Worm (Caenorhabditis elegans) whole organism, young adult: ENCODE results near the gene mccc-2.

ENCODE experiments used
- B0019.2 ChIP-seq: fragments of 200-800 bp; sonication (Bioruptor generic); conservative IDR thresholded peaks from 2 replicates; pipeline ENCODE4 v1.3.6; 2022; ENCODE audit warnings: missing genetic modification reagents, missing genetic modification characterization, missing compliant biosample characterization
- C06A6.2 ChIP-seq: fragments of 200-800 bp; sonication (Bioruptor generic); conservative IDR thresholded peaks from 2 replicates; pipeline ENCODE4 v1.3.6; 2022; ENCODE audit warnings: missing genetic modification characterization, missing compliant biosample characterization
- F33H1.4 ChIP-seq: fragments of 200-800 bp; sonication (Bioruptor generic); IDR thresholded peaks from 2 replicates; pipeline ENCODE4 v1.3.6; 2022; ENCODE audit warnings: missing genetic modification reagents, missing genetic modification characterization, missing compliant biosample characterization
- F52B5.7 ChIP-seq: sonication (generic microtip); optimal IDR thresholded peaks from 2 replicates; lab custom pipeline; 2016; ENCODE audit warnings: mild to moderate bottlenecking, missing genetic modification characterization, missing compliant biosample characterization
- F57C9.4 ChIP-seq: sonication (generic microtip); optimal IDR thresholded peaks from 2 replicates; lab custom pipeline; 2017; ENCODE audit warnings: mild to moderate bottlenecking, missing genetic modification characterization, missing compliant biosample characterization
- T26A5.8 ChIP-seq: sonication (generic microtip); optimal IDR thresholded peaks from 2 replicates; lab custom pipeline; 2016; ENCODE audit warnings: missing genetic modification characterization, missing compliant biosample characterization
- atf-7 ChIP-seq: sonication (generic microtip); optimal IDR thresholded peaks from 2 replicates; lab custom pipeline; 2017; ENCODE audit warnings: mild to moderate bottlenecking, missing genetic modification characterization, missing compliant biosample characterization
- attf-3 ChIP-seq: fragments of 200-800 bp; sonication (Bioruptor generic); conservative IDR thresholded peaks from 2 replicates; pipeline ENCODE4 v1.3.6; 2022; ENCODE audit warnings: missing genetic modification reagents, missing genetic modification characterization, missing compliant biosample characterization
- attf-5 ChIP-seq: fragments of 200-800 bp; sonication (Bioruptor generic); optimal IDR thresholded peaks from 2 replicates; lab custom pipeline; 2018; ENCODE audit warnings: mild to moderate bottlenecking, missing genetic modification characterization, missing compliant biosample characterization
- attf-6 ChIP-seq: fragments of 200-800 bp; sonication (Bioruptor generic); IDR thresholded peaks from 2 replicates; pipeline ENCODE4 v1.3.6; 2022; ENCODE audit warnings: missing genetic modification reagents, missing genetic modification characterization, missing compliant biosample characterization
- cebp-1 ChIP-seq, 2 experiments: fragments of 200-800 bp in 1 of 2; sonication (Bioruptor generic) in 1 of 2; sonication (generic microtip) in 1 of 2; IDR thresholded peaks in 1 of 2; optimal IDR thresholded peaks in 1 of 2; 2 replicates each; pipeline versions ENCODE4 v1.3.6 to Lab custom; 2017 to 2022; ENCODE audit warnings: missing compliant biosample characterization in 2 of 2, missing genetic modification characterization in 2 of 2, mild to moderate bottlenecking in 1 of 2, missing genetic modification reagents in 1 of 2, moderate library complexity in 1 of 2
- ceh-100 ChIP-seq: fragments of 200-800 bp; sonication (Bioruptor generic); IDR thresholded peaks from 2 replicates; pipeline ENCODE4 v1.3.6; 2022; ENCODE audit warnings: missing genetic modification reagents, missing genetic modification characterization, missing compliant biosample characterization
- ceh-40 ChIP-seq: fragments of 200-800 bp; sonication (Bioruptor generic); IDR thresholded peaks from 2 replicates; pipeline ENCODE4 v1.3.6; 2022; ENCODE audit warnings: missing genetic modification characterization, missing compliant biosample characterization
- die-1 ChIP-seq: sonication (generic microtip); optimal IDR thresholded peaks from 2 replicates; lab custom pipeline; 2016; ENCODE audit warnings: missing genotype, mild to moderate bottlenecking, missing genetic modification characterization, missing compliant biosample characterization
- efl-1 ChIP-seq: fragments of 150-350 bp; optimal IDR thresholded peaks from 2 replicates; lab custom pipeline; 2014; ENCODE audit warnings: missing biosample characterization, missing genetic modification reagents, missing genetic modification characterization
- him-1 ChIP-seq: sonication (generic microtip); optimal IDR thresholded peaks from 2 replicates; lab custom pipeline; 2016; ENCODE audit warnings: missing genotype, missing genetic modification reagents, missing genetic modification characterization, missing compliant biosample characterization
- hmg-1.2 ChIP-seq: fragments of 200-800 bp; sonication (Bioruptor generic); IDR thresholded peaks from 2 replicates; pipeline ENCODE4 v1.3.6; 2022; ENCODE audit warnings: missing genetic modification reagents, missing genetic modification characterization, missing compliant biosample characterization
- hsf-1 ChIP-seq: fragments of 200-800 bp; sonication (Bioruptor generic); IDR thresholded peaks from 2 replicates; pipeline ENCODE4 v1.3.6; 2022; ENCODE audit warnings: missing genetic modification reagents, missing genetic modification characterization, missing compliant biosample characterization
- lag-1 ChIP-seq: fragments of 200-800 bp; sonication (Bioruptor generic); IDR thresholded peaks from 2 replicates; pipeline ENCODE4 v1.3.6; 2022; ENCODE audit warnings: missing genetic modification reagents, missing genetic modification characterization, missing compliant biosample characterization
- let-526 ChIP-seq: fragments of 200-800 bp; sonication (Bioruptor generic); IDR thresholded peaks from 2 replicates; pipeline ENCODE4 v1.3.6; 2022; ENCODE audit warnings: missing genetic modification reagents, missing genetic modification characterization, missing compliant biosample characterization
- lin-26 ChIP-seq: fragments of 200-800 bp; sonication (Bioruptor generic); IDR thresholded peaks from 2 replicates; pipeline ENCODE4 v1.3.6; 2022; ENCODE audit warnings: missing genetic modification reagents, missing genetic modification characterization, missing compliant biosample characterization
- lin-54 ChIP-seq: fragments of 200-800 bp; sonication (Bioruptor generic); optimal IDR thresholded peaks from 2 replicates; lab custom pipeline; 2018; ENCODE audit warnings: mild to moderate bottlenecking, missing genetic modification characterization, missing compliant biosample characterization
- madf-3 ChIP-seq: fragments of 200-800 bp; sonication (Bioruptor generic); IDR thresholded peaks from 2 replicates; pipeline ENCODE4 v1.3.6; 2022; ENCODE audit warnings: missing genetic modification reagents, missing genetic modification characterization, missing compliant biosample characterization
- mcd-1 ChIP-seq: fragments of 200-800 bp; sonication (Bioruptor generic); IDR thresholded peaks from 2 replicates; pipeline ENCODE4 v1.3.6; 2022; ENCODE audit warnings: missing genetic modification reagents, missing genetic modification characterization, missing compliant biosample characterization
- mxl-1 ChIP-seq: sonication (generic microtip); optimal IDR thresholded peaks from 2 replicates; lab custom pipeline; 2016; ENCODE audit warnings: missing genetic modification characterization, missing compliant biosample characterization
- nfya-1 ChIP-seq: sonication (generic microtip); optimal IDR thresholded peaks from 2 replicates; lab custom pipeline; 2017; ENCODE audit warnings: antibody characterized with exemption, missing compliant biosample characterization, missing genetic modification characterization, borderline replicate concordance; ENCODE audit not compliant: insufficient read depth
- nfyb-1 ChIP-seq: fragments of 200-800 bp; sonication (Bioruptor generic); IDR thresholded peaks from 2 replicates; pipeline ENCODE4 v1.3.6; 2022; ENCODE audit warnings: missing genetic modification reagents, missing genetic modification characterization, missing compliant biosample characterization
- rcor-1 ChIP-seq: fragments of 200-800 bp; sonication (Bioruptor generic); IDR thresholded peaks from 2 replicates; pipeline ENCODE4 v1.3.6; 2022; ENCODE audit warnings: missing genetic modification reagents, missing genetic modification characterization, missing compliant biosample characterization
- snpc-3.4 ChIP-seq: sonication (generic microtip); optimal IDR thresholded peaks from 2 replicates; lab custom pipeline; 2017; ENCODE audit warnings: missing genetic modification characterization, mild to moderate bottlenecking, missing compliant biosample characterization, antibody characterized with exemption, moderate library complexity, missing genotype, missing genetic modification reagents
- unc-130 ChIP-seq: sonication (generic microtip); optimal IDR thresholded peaks from 2 replicates; lab custom pipeline; 2016; ENCODE audit warnings: missing genetic modification reagents, missing genetic modification characterization, missing compliant biosample characterization
- ztf-6 ChIP-seq: fragments of 200-800 bp; sonication (Bioruptor generic); IDR thresholded peaks from 2 replicates; pipeline ENCODE4 v1.3.6; 2022; ENCODE audit warnings: missing genetic modification reagents, missing genetic modification characterization, missing compliant biosample characterization

The mccc-2 gene

ce11 chrIII:9089325-9089823 is at the start of gene mccc-2, which contains the start of gene mrpl-44:
TSS of gene mccc-2 (minus strand) at chrIII:9089375.
TSS of gene mrpl-44 (minus strand) at chrIII:9089375.
- peak; percentile 96 for TF ChIP-seq attf-3 (GFP tag; lab: Robert Waterston, UW)
- no peak for TF ChIP-seq ceh-100 (GFP tag; lab: Robert Waterston, UW)
- no peak for TF ChIP-seq nfya-1 (tag; lab: Kevin White, UChicago)
- TF ChIP-seq lin-54 (GFP tag; lab: Kevin White, UChicago) = peak; percentile 56
- no peak for TF ChIP-seq attf-5 (GFP tag; lab: Kevin White, UChicago)
- TF ChIP-seq efl-1 (GFP tag; lab: Kevin White, UChicago) = peak; percentile 52
- 0 out of 2 replicates have a peak, but pooled peaks have one; percentile 25 for TF ChIP-seq mcd-1 (GFP tag; lab: Robert Waterston, UW)

ce11 chrIII:9138601-9139000 is 49.4 kb upstream of the mccc-2 start, which contains the start of gene ZK512.7:
TSS of gene ZK512.7 (minus strand) at chrIII:9138701.
- TF ChIP-seq let-526 (no peak), attf-6 (GFP tag; lab: Robert Waterston, UW) (no peak)

ce11 chrIII:9136587-9136986 is 47.4 kb upstream of the mccc-2 start, which contains the start of gene eat-4:
TSS of gene eat-4 (plus strand) at chrIII:9136887.
- TF ChIP-seq attf-5 (GFP tag; lab: Kevin White, UChicago) (no peak), atf-7 (tag; lab: Kevin White, UChicago) (no peak), F33H1.4 (no peak), unc-130 (GFP tag; lab: Kevin White, UChicago) (no peak), die-1 (tag; lab: Kevin White, UChicago) (no peak), hsf-1 (no peak), mcd-1 (GFP tag; lab: Robert Waterston, UW) (no peak), snpc-3.4 (tag; lab: Kevin White, UChicago) (no peak), ceh-100 (GFP tag; lab: Robert Waterston, UW) (no peak), mxl-1 (tag; lab: Kevin White, UChicago) (no peak), rcor-1 (GFP tag; lab: Robert Waterston, UW) (no peak), B0019.2 (GFP tag; lab: Robert Waterston, UW) (no peak), T26A5.8 (no peak), ceh-40 (GFP tag; lab: Robert Waterston, UW) (no peak), nfya-1 (tag; lab: Kevin White, UChicago) (no peak), C06A6.2 (GFP tag; lab: Robert Waterston, UW) (no peak), lin-26 (GFP tag; lab: Robert Waterston, UW) (no peak), ztf-6 (no peak)

ce11 chrIII:9130588-9130987 is 41.4 kb upstream of the mccc-2 start, which contains the start of gene ZK512.10:
TSS of gene ZK512.10 (plus strand) at chrIII:9130888.
- TF ChIP-seq hmg-1.2 (GFP tag; lab: Robert Waterston, UW) = no peak
- no peak for TF ChIP-seq cebp-1 (GFP tag; IDR thresholded peaks at IDR 0.05; lab: Robert Waterston, UW)
- no peak for TF ChIP-seq cebp-1 (tag; optimal IDR thresholded peaks at IDR 0.05; lab: Kevin White, UChicago)
- no peak for TF ChIP-seq madf-3
- no peak for TF ChIP-seq let-526
- no peak for TF ChIP-seq F52B5.7 (tag; lab: Kevin White, UChicago)
- TF ChIP-seq lag-1 (GFP tag; lab: Robert Waterston, UW) = no peak
- TF ChIP-seq him-1 (tag; lab: Kevin White, UChicago) = no peak
- no peak for TF ChIP-seq unc-130 (GFP tag; lab: Kevin White, UChicago)
- TF ChIP-seq nfyb-1 (GFP tag; lab: Robert Waterston, UW) = no peak
- TF ChIP-seq F57C9.4 (tag; lab: Kevin White, UChicago) = no peak
- no peak for TF ChIP-seq hsf-1
